Fruit fly (Drosophila melanogaster) S2 (cell line): ENCODE results near the gene CG13001.

ENCODE experiments used
- CG8478 ChIP-seq: fragments of >200 bp; optimal IDR thresholded peaks from 2 replicates; lab custom pipeline; 2018
- CTCF ChIP-seq, 2 experiments: fragments of >200 bp; optimal IDR thresholded peaks; 2 replicates each; lab custom pipeline; 2018

- no peak for TF ChIP-seq CG8478
- no peak for TF ChIP-seq CTCF (optimal IDR thresholded peaks at IDR 0.05; lab: Kevin White, UChicago)
Observed at dm6 chrX:16930465-16931286, 12.0 kb downstream of the CG13001 start.
